Fruit fly (Drosophila melanogaster) whole organism, embryonic: ENCODE data around the gene Dhc62B.

ENCODE experiments used
- Atf6 ChIP-seq: fragments of 200-800 bp; sonication (Bioruptor generic); IDR thresholded peaks from 2 replicates; pipeline ENCODE4 v1.3.6; 2022; ENCODE audit warnings: missing biosample characterization, missing genetic modification characterization
- CG10543 ChIP-seq: fragments of 200-800 bp; sonication (Bioruptor generic); optimal IDR thresholded peaks from 3 replicates; lab custom pipeline; 2017; ENCODE audit warnings: missing biosample characterization, mild to moderate bottlenecking, missing genetic modification characterization, moderate library complexity
- CG12769 ChIP-seq: fragments of 200-800 bp; sonication (Bioruptor generic); optimal IDR thresholded peaks from 2 replicates; lab custom pipeline; 2019; ENCODE audit warnings: missing biosample characterization, mild to moderate bottlenecking, missing genetic modification characterization, moderate library complexity
- CG12942 ChIP-seq: fragments of 200-800 bp; sonication (Bioruptor generic); optimal IDR thresholded peaks from 3 replicates; lab custom pipeline; 2016; ENCODE audit warnings: missing biosample characterization, missing genetic modification characterization
- CG13894 ChIP-seq: fragments of 200-800 bp; sonication (Bioruptor generic); optimal IDR thresholded peaks from 3 replicates; lab custom pipeline; 2018; ENCODE audit warnings: missing biosample characterization, mild to moderate bottlenecking, missing genetic modification characterization, moderate library complexity
- CG15011 ChIP-seq: fragments of 200-800 bp; sonication (Bioruptor generic); optimal IDR thresholded peaks from 3 replicates; lab custom pipeline; 2018; ENCODE audit warnings: missing biosample characterization, mild to moderate bottlenecking, missing genetic modification characterization
- CG15479 ChIP-seq: fragments of 200-800 bp; sonication (Bioruptor generic); optimal IDR thresholded peaks from 3 replicates; lab custom pipeline; 2019; ENCODE audit warnings: missing biosample characterization, mild to moderate bottlenecking, missing genetic modification characterization, moderate library complexity
- CG15601 ChIP-seq: fragments of 200-800 bp; sonication (Bioruptor generic); optimal IDR thresholded peaks from 3 replicates; lab custom pipeline; 2019; ENCODE audit warnings: missing biosample characterization, mild to moderate bottlenecking, missing genetic modification characterization, moderate library complexity
- CG32532 ChIP-seq: fragments of 200-800 bp; sonication (Bioruptor generic); IDR thresholded peaks from 2 replicates; pipeline ENCODE4 v1.3.6; 2022; ENCODE audit warnings: missing biosample characterization, missing genetic modification characterization
- CG33557 ChIP-seq: fragments of 200-800 bp; sonication (Bioruptor generic); optimal IDR thresholded peaks from 2 replicates; lab custom pipeline; 2019; ENCODE audit warnings: missing biosample characterization, mild to moderate bottlenecking, missing genetic modification characterization, moderate library complexity
- CG4360 ChIP-seq: fragments of 200-800 bp; sonication (Bioruptor generic); IDR thresholded peaks from 2 replicates; pipeline ENCODE4 v1.3.6; 2022; ENCODE audit warnings: missing biosample characterization, missing genetic modification characterization
- CG7357 ChIP-seq: fragments of 200-800 bp; sonication (Bioruptor generic); IDR thresholded peaks from 3 replicates; pipeline ENCODE4 v1.3.6; 2022; ENCODE audit warnings: missing biosample characterization, missing genetic modification characterization
- Camta ChIP-seq: fragments of 200-800 bp; sonication (Bioruptor generic); optimal IDR thresholded peaks from 2 replicates; lab custom pipeline; 2016; ENCODE audit warnings: missing biosample characterization, missing genetic modification characterization
- Dip3 ChIP-seq: fragments of 200-800 bp; sonication (Bioruptor generic); optimal IDR thresholded peaks from 3 replicates; lab custom pipeline; 2016; ENCODE audit warnings: missing biosample characterization, missing genetic modification characterization
- Doc2 ChIP-seq: fragments of 200-800 bp; sonication (Bioruptor generic); IDR thresholded peaks from 2 replicates; pipeline ENCODE4 v1.3.6; 2022; ENCODE audit warnings: missing biosample characterization, missing genetic modification characterization
- Drgx ChIP-seq: fragments of 200-800 bp; sonication (Bioruptor generic); IDR thresholded peaks from 2 replicates; pipeline ENCODE4 v1.3.6; 2022; ENCODE audit warnings: missing biosample characterization, missing genetic modification characterization
- ERR ChIP-seq: fragments of 200-800 bp; sonication (Bioruptor generic); optimal IDR thresholded peaks from 2 replicates; lab custom pipeline; 2016; ENCODE audit warnings: missing biosample characterization, missing genetic modification characterization
- Fer3 ChIP-seq: fragments of 200-800 bp; sonication (Bioruptor generic); optimal IDR thresholded peaks from 2 replicates; lab custom pipeline; 2018; ENCODE audit warnings: missing biosample characterization, mild to moderate bottlenecking, missing genetic modification characterization, moderate library complexity
- Hr39 ChIP-seq: fragments of >200 bp; optimal IDR thresholded peaks from 2 replicates; lab custom pipeline; 2017
- Hr78 ChIP-seq, 2 experiments: fragments of 200-800 bp in 1 of 2; fragments of >200 bp in 1 of 2; sonication (Bioruptor generic) in 1 of 2; optimal IDR thresholded peaks; 2 replicates each; lab custom pipeline; 2017 to 2019; ENCODE audit warnings: missing biosample characterization in 2 of 2, missing genetic modification characterization in 2 of 2, mild to moderate bottlenecking in 1 of 2, moderate library complexity in 1 of 2
- Mad ChIP-seq: fragments of 200-800 bp; sonication (Bioruptor generic); optimal IDR thresholded peaks from 2 replicates; lab custom pipeline; 2016; ENCODE audit warnings: missing biosample characterization, missing genetic modification characterization
- NC2α ChIP-seq: fragments of 200-800 bp; sonication (Bioruptor generic); optimal IDR thresholded peaks from 2 replicates; lab custom pipeline; 2016; ENCODE audit warnings: missing biosample characterization, missing genetic modification characterization
- Oaz ChIP-seq: fragments of 200-800 bp; sonication (Bioruptor generic); IDR thresholded peaks from 2 replicates; pipeline ENCODE4 v1.3.6; 2022; ENCODE audit warnings: missing biosample characterization, missing genetic modification characterization
- Sox100B ChIP-seq: fragments of 200-800 bp; sonication (Bioruptor generic); optimal IDR thresholded peaks from 3 replicates; lab custom pipeline; 2018; ENCODE audit warnings: missing biosample characterization, mild to moderate bottlenecking, missing genetic modification characterization
- Spps ChIP-seq: fragments of 200-800 bp; sonication (Bioruptor generic); optimal IDR thresholded peaks from 2 replicates; lab custom pipeline; 2018; ENCODE audit warnings: missing biosample characterization, mild to moderate bottlenecking, missing genetic modification characterization
- Sry-δ ChIP-seq: fragments of 200-800 bp; sonication (Bioruptor generic); optimal IDR thresholded peaks from 2 replicates; lab custom pipeline; 2016; ENCODE audit warnings: missing biosample characterization, missing genetic modification characterization
- Tbp ChIP-seq: fragments of >200 bp; optimal IDR thresholded peaks from 2 replicates; lab custom pipeline; 2018; ENCODE audit warnings: missing biosample characterization, missing genetic modification characterization
- Xrp1 ChIP-seq: fragments of 200-800 bp; sonication (Bioruptor generic); IDR thresholded peaks from 2 replicates; pipeline ENCODE4 v1.3.6; 2022; ENCODE audit warnings: missing biosample characterization, missing genetic modification characterization
- ato ChIP-seq: fragments of 200-800 bp; sonication (Bioruptor generic); IDR thresholded peaks from 2 replicates; pipeline ENCODE4 v1.3.6; 2022; ENCODE audit warnings: missing biosample characterization, missing genetic modification characterization; ENCODE audit not compliant: partially characterized antibody
- chinmo ChIP-seq: fragments of 200-800 bp; sonication (Bioruptor generic); IDR thresholded peaks from 4 replicates; pipeline ENCODE4 v1.3.6; 2022; ENCODE audit warnings: missing biosample characterization, missing genetic modification characterization; ENCODE audit not compliant: partially characterized antibody
- dan ChIP-seq: fragments of 200-800 bp; sonication (Bioruptor generic); IDR thresholded peaks from 2 replicates; pipeline ENCODE4 v1.3.6; 2022; ENCODE audit warnings: missing biosample characterization, missing genetic modification characterization
- dati ChIP-seq: fragments of 200-800 bp; sonication (Bioruptor generic); IDR thresholded peaks from 2 replicates; pipeline ENCODE4 v1.3.6; 2022; ENCODE audit warnings: missing biosample characterization, missing genetic modification characterization
- eyg ChIP-seq: fragments of 200-800 bp; sonication (Bioruptor generic); optimal IDR thresholded peaks from 3 replicates; lab custom pipeline; 2016; ENCODE audit warnings: missing biosample characterization, missing genetic modification characterization
- gfzf ChIP-seq: fragments of 200-800 bp; sonication (Bioruptor generic); optimal IDR thresholded peaks from 2 replicates; lab custom pipeline; 2016; ENCODE audit warnings: missing biosample characterization, mild to moderate bottlenecking, missing genetic modification characterization, moderate library complexity
- hbn ChIP-seq: fragments of 200-800 bp; sonication (Bioruptor generic); IDR thresholded peaks from 2 replicates; pipeline ENCODE4 v1.3.6; 2022; ENCODE audit warnings: missing biosample characterization, missing genetic modification characterization; ENCODE audit not compliant: partially characterized antibody
- inv ChIP-seq: fragments of 200-800 bp; sonication (Bioruptor generic); IDR thresholded peaks from 2 replicates; pipeline ENCODE4 v1.3.6; 2022; ENCODE audit warnings: missing biosample characterization, missing genetic modification characterization; ENCODE audit not compliant: partially characterized antibody
- kah ChIP-seq: fragments of 200-800 bp; sonication (Bioruptor generic); optimal IDR thresholded peaks from 2 replicates; lab custom pipeline; 2018; ENCODE audit warnings: missing biosample characterization, mild to moderate bottlenecking, missing genetic modification characterization
- nom ChIP-seq: fragments of 200-800 bp; sonication (Bioruptor generic); optimal IDR thresholded peaks from 2 replicates; lab custom pipeline; 2017; ENCODE audit warnings: missing biosample characterization, missing genetic modification characterization, mild to moderate bottlenecking, moderate library complexity, missing genetic modification reagents
- sens-2 ChIP-seq: fragments of 200-800 bp; sonication (Bioruptor generic); IDR thresholded peaks from 2 replicates; pipeline ENCODE4 v1.3.6; 2022; ENCODE audit warnings: missing biosample characterization, missing genetic modification characterization
- slbo ChIP-seq: fragments of 200-800 bp; sonication (Bioruptor generic); IDR thresholded peaks from 2 replicates; pipeline ENCODE4 v1.3.6; 2022; ENCODE audit warnings: missing biosample characterization, missing genetic modification characterization
- so ChIP-seq: fragments of 200-800 bp; sonication (Bioruptor generic); IDR thresholded peaks from 3 replicates; pipeline ENCODE4 v1.3.6; 2022; ENCODE audit warnings: missing biosample characterization, missing genetic modification characterization
- tna ChIP-seq: fragments of 200-800 bp; sonication (Bioruptor generic); IDR thresholded peaks from 2 replicates; pipeline ENCODE4 v1.3.6; 2022; ENCODE audit warnings: missing biosample characterization, missing genetic modification characterization; ENCODE audit not compliant: partially characterized antibody
- ttk ChIP-seq: fragments of 200-800 bp; sonication (Bioruptor generic); IDR thresholded peaks from 2 replicates; pipeline ENCODE4 v2.1.2; 2022; ENCODE audit warnings: missing biosample characterization, missing genetic modification characterization

The Dhc62B gene

DNA sequence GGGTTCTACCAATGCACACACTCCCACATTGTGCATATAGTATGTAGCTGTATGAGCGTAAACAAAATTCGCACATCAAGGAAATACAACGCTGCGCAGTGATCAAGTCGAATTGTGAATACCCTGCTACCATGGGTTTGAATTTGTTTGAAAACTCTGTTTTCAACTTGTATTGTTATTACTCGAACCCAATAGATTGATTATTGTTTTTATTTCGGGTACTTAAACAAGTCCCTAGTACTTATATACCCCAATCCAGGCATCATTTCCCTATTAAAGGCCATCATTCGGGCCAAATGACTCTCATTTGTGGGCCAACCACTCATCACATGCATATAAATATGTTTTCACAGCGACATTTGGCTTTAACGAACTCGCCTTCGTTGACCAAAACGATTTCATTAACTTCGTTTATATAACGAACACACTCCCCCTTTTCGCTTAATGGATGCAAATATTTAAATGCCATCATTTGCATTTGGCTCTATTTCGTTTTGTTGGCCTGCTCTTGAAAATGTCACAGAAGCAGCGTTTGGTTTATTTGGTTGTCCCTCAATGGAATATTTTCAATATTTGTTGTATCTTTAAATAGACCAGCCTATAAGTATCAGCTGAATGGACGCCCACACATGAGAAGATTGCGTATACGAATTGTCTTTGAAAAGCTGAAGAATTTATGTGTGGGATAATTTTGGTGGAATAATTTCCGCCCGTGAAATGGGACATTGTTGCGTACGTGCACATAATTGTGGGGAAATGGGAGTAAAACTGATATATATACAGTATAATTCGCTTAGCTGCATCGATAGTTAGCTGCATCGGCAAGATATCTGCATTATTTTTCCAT lies 31.2 kb downstream of the Dhc62B start (continued):
- TF ChIP-seq CG10543 (GFP tag; lab: Kevin White, UChicago) (no peak), Oaz (GFP tag; lab: Robert Waterston, UW) (peak; percentile 79), Atf6 (GFP tag; lab: Robert Waterston, UW) (peak; percentile 78), slbo (peak; percentile 85), CG12942 (GFP tag; lab: Kevin White, UChicago) (peak; percentile 54), Hr78 (GFP tag; optimal IDR thresholded peaks at IDR 0.05; lab: Kevin White, UChicago) (no peak), Spps (no peak), CG15479 (GFP tag; lab: Kevin White, UChicago) (no peak), CG15601 (tag; lab: Kevin White, UChicago) (no peak), Dip3 (peak; percentile 70), CG12769 (tag; lab: Kevin White, UChicago) (peak; percentile 84), eyg (GFP tag; lab: Kevin White, UChicago) (peak; percentile 6), kah (GFP tag; lab: Kevin White, UChicago) (no peak), dan (GFP tag; lab: Robert Waterston, UW) (no peak)

DNA sequence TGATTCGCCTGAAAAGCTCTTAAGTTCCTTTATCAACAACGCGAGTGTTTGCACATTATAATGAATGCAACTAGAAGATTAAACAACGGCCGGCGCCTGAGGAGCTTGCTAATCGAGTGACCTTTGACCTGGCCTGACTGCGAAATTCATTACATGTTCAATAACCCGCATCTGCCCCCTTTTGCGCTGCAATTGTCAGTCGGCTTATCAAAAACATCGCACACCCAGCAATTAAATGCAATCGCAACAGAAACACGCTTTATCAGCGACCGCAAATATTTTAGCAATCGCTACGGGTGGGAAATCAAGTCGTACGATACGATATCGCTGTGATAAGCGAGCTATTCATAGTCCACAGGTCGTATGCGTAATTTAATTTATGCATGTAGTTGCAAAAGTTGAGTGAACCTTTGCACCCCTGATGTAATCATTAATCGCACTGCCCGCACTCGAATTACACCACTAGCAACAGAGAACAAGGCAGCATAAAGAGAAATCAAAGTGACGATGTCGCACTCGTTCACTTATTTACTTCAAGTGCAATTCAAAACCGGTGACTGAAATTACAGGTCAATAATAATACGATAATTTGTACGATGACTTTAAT lies 31.9 kb downstream of the Dhc62B start:
- peak; percentile 5 for TF ChIP-seq nom (GFP tag; lab: Kevin White, UChicago)
- no peak for TF ChIP-seq CG7357 (GFP tag; lab: Robert Waterston, UW)
- peak; percentile 12; the same call in 1 of the 2 replicates for TF ChIP-seq Drgx (GFP tag; lab: Robert Waterston, UW)
- no peak for TF ChIP-seq Fer3 (tag; lab: Kevin White, UChicago)
- 0 out of 4 replicates have a peak, but pooled peaks have one; percentile 25 for TF ChIP-seq chinmo

DNA sequence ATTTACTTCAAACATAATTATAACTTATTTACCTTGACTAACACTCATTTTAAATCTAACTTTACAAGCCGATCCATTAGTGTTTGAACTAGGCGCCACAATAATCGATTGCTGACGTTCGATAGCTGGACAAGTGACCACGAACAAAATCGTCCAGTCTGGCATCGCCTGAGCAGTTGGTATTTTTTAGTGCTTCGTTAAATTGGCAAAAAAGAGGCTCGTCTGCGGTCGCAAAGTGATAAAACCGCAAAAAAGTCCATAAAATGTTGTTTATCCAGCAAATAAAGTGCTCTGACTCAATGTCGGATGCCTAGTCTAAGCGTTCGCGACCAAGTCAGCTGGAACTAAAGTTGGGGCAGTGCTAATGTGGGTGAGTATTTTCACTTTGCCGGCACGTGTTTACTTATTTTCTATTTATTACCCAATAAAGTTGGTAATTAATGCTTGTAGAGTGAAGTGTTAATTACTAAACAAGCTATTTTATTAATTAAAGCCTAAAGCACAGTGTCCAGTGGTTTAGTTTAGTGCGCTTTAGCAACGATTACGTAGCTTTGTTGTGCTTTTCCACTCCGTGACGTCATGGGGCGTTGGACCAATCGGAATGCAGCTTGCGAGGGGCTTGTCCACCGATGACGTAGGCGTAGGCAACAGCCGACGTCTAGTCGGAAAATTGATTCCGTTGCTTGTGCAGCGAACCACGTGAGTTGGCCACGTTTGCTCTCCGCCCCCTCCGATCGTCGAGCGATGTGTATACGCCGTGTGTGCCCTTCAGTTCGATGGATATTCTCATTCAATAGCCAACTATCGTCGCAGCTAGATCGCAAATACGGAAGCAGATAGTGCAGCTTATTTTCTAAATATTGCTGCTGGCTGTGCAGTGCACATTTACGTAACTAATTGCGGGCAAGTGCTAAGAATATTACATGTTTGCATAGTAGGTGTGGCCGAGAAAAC lies 32.9 kb downstream of the Dhc62B start, which contains the start of gene Gk2:
Gk2 (plus strand) TSS at position 33 of the 954 bp plus-strand sequence.
- TF ChIP-seq so (no peak), Hr78 (GFP tag; optimal IDR thresholded peaks at IDR 0.05; lab: Kevin White, UChicago) (no peak), Doc2 (GFP tag; lab: Robert Waterston, UW) (no peak), Sox100B (GFP tag; lab: Kevin White, UChicago) (no peak), Camta (GFP tag; lab: Kevin White, UChicago) (no peak), Hr39 (no peak), Xrp1 (GFP tag; lab: Robert Waterston, UW) (0 out of 2 replicates have a peak, but pooled peaks have one; percentile 8), hbn (no peak), CG15011 (GFP tag; lab: Kevin White, UChicago) (no peak), sens-2 (no peak), CG32532 (GFP tag; lab: Robert Waterston, UW) (no peak), Tbp (GFP tag; lab: Kevin White, UChicago) (no peak), CG4360 (GFP tag; lab: Robert Waterston, UW) (no peak), ttk (GFP tag; lab: Robert Waterston, UW) (no peak), CG33557 (GFP tag; lab: Kevin White, UChicago) (no peak), Mad (GFP tag; lab: Kevin White, UChicago) (no peak), ato (GFP tag; lab: Robert Waterston, UW) (no peak), ERR (no peak), gfzf (GFP tag; lab: Kevin White, UChicago) (peak; percentile 90), Sry-δ (GFP tag; lab: Kevin White, UChicago) (peak; percentile 61), tna (GFP tag; lab: Robert Waterston, UW) (peak; percentile 50; the same call in 1 of the 2 replicates), dati (GFP tag; lab: Robert Waterston, UW) (no peak), CG13894 (tag; lab: Kevin White, UChicago) (peak; percentile 23), inv (GFP tag; lab: Robert Waterston, UW) (peak; percentile 27; the same call in 1 of the 2 replicates), NC2α (GFP tag; lab: Kevin White, UChicago) (no peak)
